Worm (Caenorhabditis elegans) whole organism, mixed stage, embryonic: ENCODE data around the gene T19C3.3.

Experiments used
- blmp-1 ChIP-seq: fragments of 150-350 bp; optimal IDR thresholded peaks from 2 replicates; lab custom pipeline; 2014; ENCODE audit warnings: missing biosample characterization, missing genetic modification characterization
- ceh-83 ChIP-seq: fragments of 200-800 bp; sonication (Bioruptor generic); optimal IDR thresholded peaks from 2 replicates; lab custom pipeline; 2018; ENCODE audit warnings: mild to moderate bottlenecking, missing genetic modification characterization, missing compliant biosample characterization
- elt-1 ChIP-seq: sonication (generic microtip); optimal IDR thresholded peaks from 2 replicates; lab custom pipeline; 2017; ENCODE audit warnings: missing genetic modification characterization, mild to moderate bottlenecking, missing compliant biosample characterization, antibody characterized with exemption, moderate library complexity, borderline replicate concordance; ENCODE audit not compliant: insufficient read depth
- lin-13 ChIP-seq: fragments of 150-350 bp; optimal IDR thresholded peaks from 2 replicates; lab custom pipeline; 2014; ENCODE audit warnings: missing biosample characterization, missing genetic modification characterization
- lsy-2 ChIP-seq: fragments of 150-350 bp; optimal IDR thresholded peaks from 2 replicates; lab custom pipeline; 2014; ENCODE audit warnings: missing biosample characterization, missing genetic modification characterization
- mab-5 ChIP-seq: fragments of 150-350 bp; optimal IDR thresholded peaks from 2 replicates; lab custom pipeline; 2014; ENCODE audit warnings: missing biosample characterization, missing genetic modification characterization
- nhr-12 ChIP-seq: fragments of 150-350 bp; optimal IDR thresholded peaks from 2 replicates; lab custom pipeline; 2014; ENCODE audit warnings: missing biosample characterization, missing genetic modification characterization
- nhr-76 ChIP-seq: sonication (generic microtip); optimal IDR thresholded peaks from 2 replicates; lab custom pipeline; 2017; ENCODE audit warnings: missing biosample characterization, missing genetic modification characterization
- pha-4 ChIP-seq: fragments of 150-350 bp; optimal IDR thresholded peaks from 2 replicates; lab custom pipeline; 2018; ENCODE audit warnings: missing biosample characterization, missing genetic modification reagents, missing genetic modification characterization
- snpc-4 ChIP-seq: fragments of 150-350 bp; optimal IDR thresholded peaks from 2 replicates; lab custom pipeline; 2014; ENCODE audit warnings: missing biosample characterization, missing genetic modification characterization
- sptf-1 ChIP-seq: sonication (generic microtip); optimal IDR thresholded peaks from 2 replicates; lab custom pipeline; 2017; ENCODE audit warnings: mild to moderate bottlenecking, missing genetic modification characterization, moderate library complexity, missing compliant biosample characterization
- unc-39 ChIP-seq: fragments of 150-350 bp; optimal IDR thresholded peaks from 2 replicates; lab custom pipeline; 2014; ENCODE audit warnings: missing biosample characterization, missing genetic modification characterization
- ztf-11 ChIP-seq: fragments of 150-350 bp; optimal IDR thresholded peaks from 2 replicates; lab custom pipeline; 2014; ENCODE audit warnings: missing biosample characterization, missing genetic modification characterization

- TF ChIP-seq elt-1 (no peak), lsy-2 (tag; lab: Kevin White, UChicago) (no peak), mab-5 (tag; lab: Kevin White, UChicago) (no peak), sptf-1 (tag; lab: Kevin White, UChicago) (no peak), ceh-83 (GFP tag; lab: Kevin White, UChicago) (no peak), pha-4 (tag; lab: Kevin White, UChicago) (no peak), blmp-1 (no peak), ztf-11 (tag; lab: Kevin White, UChicago) (no peak), unc-39 (tag; lab: Kevin White, UChicago) (no peak), nhr-12 (tag; lab: Kevin White, UChicago) (no peak), snpc-4 (tag; lab: Kevin White, UChicago) (no peak), lin-13 (tag; lab: Kevin White, UChicago) (no peak), nhr-76 (tag; lab: Kevin White, UChicago) (no peak)
Measured at ce11 chrIII:631421-631820, 17.1 kb upstream of the T19C3.3 start, which contains the start of gene T19C3.6.
